Worm (Caenorhabditis elegans) whole organism, L1 larva: Measurements from ENCODE around the gene F41C3.1.
A peak's percentile ranks its signal among the peaks of the same experiment; 100 is the strongest.

Experiments
- C04F5.9 ChIP-seq: sonication (generic microtip); optimal IDR thresholded peaks from 2 replicates; lab custom pipeline; 2016; ENCODE audit warnings: missing genetic modification characterization, missing compliant biosample characterization
- C16A3.4 ChIP-seq: fragments of 150-350 bp; optimal IDR thresholded peaks from 2 replicates; lab custom pipeline; 2014; ENCODE audit warnings: missing biosample characterization, missing genetic modification characterization
- C34B4.2 ChIP-seq: sonication (generic microtip); optimal IDR thresholded peaks from 2 replicates; lab custom pipeline; 2017; ENCODE audit warnings: mild to moderate bottlenecking, missing genetic modification characterization, missing compliant biosample characterization
- F16B12.6 ChIP-seq: fragments of 150-350 bp; optimal IDR thresholded peaks from 2 replicates; lab custom pipeline; 2014; ENCODE audit warnings: missing biosample characterization, missing genetic modification characterization
- aha-1 ChIP-seq: fragments of 150-350 bp; optimal IDR thresholded peaks from 2 replicates; lab custom pipeline; 2014; ENCODE audit warnings: missing biosample characterization, missing genetic modification characterization
- blmp-1 ChIP-seq: fragments of 150-350 bp; optimal IDR thresholded peaks from 2 replicates; lab custom pipeline; 2014; ENCODE audit warnings: missing biosample characterization, missing genetic modification characterization
- ceh-63 ChIP-seq: fragments of 200-800 bp; sonication (Bioruptor generic); optimal IDR thresholded peaks from 2 replicates; lab custom pipeline; 2018; ENCODE audit warnings: mild to moderate bottlenecking, missing genetic modification characterization, missing compliant biosample characterization
- ceh-88 ChIP-seq: fragments of 200-800 bp; sonication (Bioruptor generic); IDR thresholded peaks from 2 replicates; pipeline ENCODE4 v1.3.6; 2022; ENCODE audit warnings: missing genetic modification characterization, missing compliant biosample characterization
- dsc-1 ChIP-seq: sonication (generic microtip); optimal IDR thresholded peaks from 2 replicates; lab custom pipeline; 2016; ENCODE audit warnings: mild to moderate bottlenecking, missing genetic modification characterization, missing compliant biosample characterization
- efl-3 ChIP-seq: fragments of 200-800 bp; sonication (Bioruptor generic); optimal IDR thresholded peaks from 2 replicates; lab custom pipeline; 2018; ENCODE audit warnings: mild to moderate bottlenecking, missing genetic modification characterization, missing compliant biosample characterization
- egl-27 ChIP-seq, 2 experiments: fragments of 150-350 bp in 1 of 2; sonication (generic microtip); optimal IDR thresholded peaks; 3 replicates each; lab custom pipeline; 2017 to 2018; ENCODE audit warnings: missing biosample characterization in 2 of 2, missing genetic modification characterization in 2 of 2, missing genetic modification reagents in 2 of 2
- elt-2 ChIP-seq: sonication (generic microtip); optimal IDR thresholded peaks from 2 replicates; lab custom pipeline; 2016; ENCODE audit warnings: missing genetic modification characterization, mild to moderate bottlenecking, inconsistent platforms, missing compliant biosample characterization, missing genetic modification reagents
- elt-3 ChIP-seq, 6 experiments: fragments of 150-350 bp in 1 of 6; sonication (generic microtip); optimal IDR thresholded peaks; 2 replicates each; lab custom pipeline; 2017 to 2018; ENCODE audit warnings: missing biosample characterization in 6 of 6, missing genetic modification characterization in 6 of 6, inconsistent platforms in 1 of 6
- hlh-17 ChIP-seq: fragments of 200-800 bp; sonication (Bioruptor generic); optimal IDR thresholded peaks from 2 replicates; lab custom pipeline; 2018; ENCODE audit warnings: missing genetic modification characterization, mild to moderate bottlenecking, missing compliant biosample characterization, moderate library complexity, borderline replicate concordance
- hlh-4 ChIP-seq: sonication (generic microtip); optimal IDR thresholded peaks from 2 replicates; lab custom pipeline; 2016; ENCODE audit warnings: mild to moderate bottlenecking, missing genetic modification characterization, missing compliant biosample characterization
- hpl-2 ChIP-seq: fragments of 150-350 bp; optimal IDR thresholded peaks from 2 replicates; lab custom pipeline; 2014; ENCODE audit warnings: missing biosample characterization, missing genetic modification reagents, missing genetic modification characterization
- irx-1 ChIP-seq: sonication (generic microtip); optimal IDR thresholded peaks from 2 replicates; lab custom pipeline; 2016; ENCODE audit warnings: missing genetic modification characterization, missing compliant biosample characterization
- jun-1 ChIP-seq: fragments of 150-350 bp; optimal IDR thresholded peaks from 2 replicates; lab custom pipeline; 2014; ENCODE audit warnings: missing biosample characterization, missing genetic modification reagents, missing genetic modification characterization
- lin-13 ChIP-seq: fragments of 150-350 bp; optimal IDR thresholded peaks from 2 replicates; lab custom pipeline; 2014; ENCODE audit warnings: missing biosample characterization, missing genetic modification reagents, missing genetic modification characterization
- lin-35 ChIP-seq, 2 experiments: fragments of 150-350 bp; optimal IDR thresholded peaks; 2 replicates each; lab custom pipeline; 2014; ENCODE audit warnings: missing biosample characterization in 2 of 2, missing genetic modification characterization in 2 of 2, missing genetic modification reagents in 2 of 2
- lsy-2 ChIP-seq, 2 experiments: fragments of 150-350 bp; optimal IDR thresholded peaks; 2 replicates each; lab custom pipeline; 2014; ENCODE audit warnings: missing biosample characterization in 2 of 2, missing genetic modification characterization in 2 of 2
- mdl-1 ChIP-seq, 2 experiments: fragments of 150-350 bp; optimal IDR thresholded peaks; 2 replicates each; lab custom pipeline; 2014 to 2017; ENCODE audit warnings: missing biosample characterization in 2 of 2, missing genetic modification characterization in 2 of 2, inconsistent platforms in 1 of 2
- mef-2 ChIP-seq: fragments of 150-350 bp; optimal IDR thresholded peaks from 2 replicates; lab custom pipeline; 2014; ENCODE audit warnings: missing biosample characterization, missing genetic modification characterization
- mep-1 ChIP-seq: fragments of 150-350 bp; optimal IDR thresholded peaks from 2 replicates; lab custom pipeline; 2014; ENCODE audit warnings: missing biosample characterization, missing genetic modification characterization
- nhr-12 ChIP-seq: sonication (generic microtip); optimal IDR thresholded peaks from 2 replicates; lab custom pipeline; 2017; ENCODE audit warnings: missing biosample characterization, missing genetic modification characterization
- nhr-19 ChIP-seq: fragments of 200-800 bp; sonication (Bioruptor generic); conservative IDR thresholded peaks from 2 replicates; pipeline ENCODE4 v1.3.6; 2022; ENCODE audit warnings: missing genetic modification characterization, missing compliant biosample characterization
- nhr-237 ChIP-seq: fragments of 150-350 bp; optimal IDR thresholded peaks from 2 replicates; lab custom pipeline; 2014; ENCODE audit warnings: missing biosample characterization, missing genetic modification characterization
- nhr-28 ChIP-seq: fragments of 150-350 bp; optimal IDR thresholded peaks from 2 replicates; lab custom pipeline; 2014; ENCODE audit warnings: missing biosample characterization, missing genetic modification characterization
- nhr-71 ChIP-seq: sonication (generic microtip); optimal IDR thresholded peaks from 2 replicates; lab custom pipeline; 2016; ENCODE audit warnings: mild to moderate bottlenecking, missing genetic modification characterization, moderate library complexity, missing compliant biosample characterization
- nhr-76 ChIP-seq: sonication (generic microtip); optimal IDR thresholded peaks from 2 replicates; lab custom pipeline; 2017; ENCODE audit warnings: missing biosample characterization, missing genetic modification characterization
- nhr-77 ChIP-seq: fragments of 150-350 bp; optimal IDR thresholded peaks from 2 replicates; lab custom pipeline; 2014; ENCODE audit warnings: missing biosample characterization, missing genetic modification characterization
- nhr-84 ChIP-seq: sonication (generic microtip); optimal IDR thresholded peaks from 2 replicates; lab custom pipeline; 2017; ENCODE audit warnings: missing biosample characterization, missing genetic modification characterization
- nhr-85 ChIP-seq: sonication (generic microtip); peaks from one replicate; lab custom pipeline; 2016; ENCODE audit warnings: missing genetic modification characterization, inconsistent platforms, missing compliant biosample characterization
- pag-3 ChIP-seq: sonication (generic microtip); optimal IDR thresholded peaks from 2 replicates; lab custom pipeline; 2017; ENCODE audit warnings: missing genetic modification characterization, mild to moderate bottlenecking, missing compliant biosample characterization, antibody characterized with exemption, borderline replicate concordance; ENCODE audit not compliant: insufficient read depth
- pax-3 ChIP-seq: fragments of 200-800 bp; sonication (Bioruptor generic); optimal IDR thresholded peaks from 2 replicates; lab custom pipeline; 2018; ENCODE audit warnings: mild to moderate bottlenecking, missing genetic modification characterization, moderate library complexity, missing compliant biosample characterization
- skn-1 ChIP-seq: fragments of 150-350 bp; optimal IDR thresholded peaks from 2 replicates; lab custom pipeline; 2014; ENCODE audit warnings: missing biosample characterization, missing genetic modification characterization
- sptf-1 ChIP-seq: fragments of 150-350 bp; optimal IDR thresholded peaks from 2 replicates; lab custom pipeline; 2014; ENCODE audit warnings: missing biosample characterization, missing genetic modification characterization
- tbx-2 ChIP-seq: sonication (generic microtip); optimal IDR thresholded peaks from 2 replicates; lab custom pipeline; 2016; ENCODE audit warnings: missing genetic modification characterization, missing compliant biosample characterization
- tlp-1 ChIP-seq: fragments of 150-350 bp; optimal IDR thresholded peaks from 2 replicates; lab custom pipeline; 2014; ENCODE audit warnings: missing biosample characterization, missing genetic modification characterization
- unc-130 ChIP-seq: fragments of 150-350 bp; optimal IDR thresholded peaks from 2 replicates; lab custom pipeline; 2017; ENCODE audit warnings: missing biosample characterization, missing genetic modification characterization, inconsistent platforms
- unc-30 ChIP-seq: sonication (generic microtip); optimal IDR thresholded peaks from 2 replicates; lab custom pipeline; 2017; ENCODE audit warnings: missing biosample characterization, missing genetic modification characterization
- xbp-1 ChIP-seq: sonication (generic microtip); optimal IDR thresholded peaks from 2 replicates; lab custom pipeline; 2016; ENCODE audit warnings: missing genetic modification characterization, missing compliant biosample characterization
- ztf-11 ChIP-seq, 2 experiments: sonication (generic microtip); optimal IDR thresholded peaks; 2 replicates each; lab custom pipeline; 2016 to 2017; ENCODE audit warnings: missing genetic modification characterization in 2 of 2, missing biosample characterization in 1 of 2, missing compliant biosample characterization in 1 of 2

F41C3.1 gene

ce11 chrII:4728687-4729086, 23.4 kb upstream of the F41C3.1 start (continued):
- TF ChIP-seq elt-3 (tag; optimal IDR thresholded peaks at IDR 0.05; lab: Kevin White, UChicago), result peak in 4 of 6 experiments; percentile 4 to 71 (median 39)
- no peak for TF ChIP-seq nhr-19 (GFP tag; lab: Robert Waterston, UW)
- no peak for TF ChIP-seq nhr-237 (tag; lab: Kevin White, UChicago)
- TF ChIP-seq ceh-88 (GFP tag; lab: Robert Waterston, UW), result no peak
- peak; percentile 97 for TF ChIP-seq elt-2 (tag; lab: Kevin White, UChicago)
- no peak for TF ChIP-seq lin-13 (GFP tag; lab: Kevin White, UChicago)
- peak in 1 of 2 experiments; percentile 38 for TF ChIP-seq lsy-2 (tag; optimal IDR thresholded peaks at IDR 0.05; lab: Kevin White, UChicago)
- no peak for TF ChIP-seq hpl-2 (GFP tag; lab: Kevin White, UChicago)
- peak; percentile 12 for TF ChIP-seq blmp-1 (tag; lab: Kevin White, UChicago)
- no peak for TF ChIP-seq hlh-4 (tag; lab: Kevin White, UChicago)
- TF ChIP-seq C04F5.9 (tag; lab: Kevin White, UChicago), result no peak
- TF ChIP-seq xbp-1 (tag; lab: Kevin White, UChicago), result no peak
- TF ChIP-seq ceh-63 (GFP tag; lab: Kevin White, UChicago), result no peak
- TF ChIP-seq F16B12.6 (tag; lab: Kevin White, UChicago), result no peak
- TF ChIP-seq mdl-1 (tag; optimal IDR thresholded peaks at IDR 0.05; lab: Kevin White, UChicago), result no peak
- no peak for TF ChIP-seq dsc-1
- no peak for TF ChIP-seq pax-3
- TF ChIP-seq aha-1 (tag; lab: Kevin White, UChicago), result no peak
- no peak for TF ChIP-seq efl-3 (GFP tag; lab: Kevin White, UChicago)
- TF ChIP-seq sptf-1, result no peak
- no peak for TF ChIP-seq nhr-28
- peak in 1 of 2 experiments; percentile 51 for TF ChIP-seq lin-35 (GFP tag; optimal IDR thresholded peaks at IDR 0.05; lab: Kevin White, UChicago)
- no peak for TF ChIP-seq tlp-1 (tag; lab: Kevin White, UChicago)
- TF ChIP-seq C34B4.2, result no peak
- no peak for TF ChIP-seq nhr-85 (tag; lab: Kevin White, UChicago)
- TF ChIP-seq irx-1 (tag; lab: Kevin White, UChicago), result no peak
- TF ChIP-seq mep-1 (tag; lab: Kevin White, UChicago), result peak; percentile 3
- TF ChIP-seq mef-2 (tag; lab: Kevin White, UChicago), result no peak
- peak; percentile 55 for TF ChIP-seq nhr-71 (tag; lab: Kevin White, UChicago)
- no peak for TF ChIP-seq jun-1 (tag; lab: Kevin White, UChicago)
- TF ChIP-seq C16A3.4 (tag; lab: Kevin White, UChicago), result no peak
- no peak for TF ChIP-seq hlh-17
- no peak for TF ChIP-seq ztf-11 (tag; optimal IDR thresholded peaks at IDR 0.05; lab: Kevin White, UChicago)
- no peak for TF ChIP-seq nhr-12 (tag; lab: Kevin White, UChicago)

- TF ChIP-seq efl-3 (GFP tag; lab: Kevin White, UChicago) (no peak), nhr-76 (no peak), aha-1 (tag; lab: Kevin White, UChicago) (no peak), egl-27 (tag; optimal IDR thresholded peaks at IDR 0.05; lab: Kevin White, UChicago) (no peak), skn-1 (no peak), C34B4.2 (no peak), pag-3 (no peak), nhr-77 (tag; lab: Kevin White, UChicago) (no peak), unc-130 (tag; lab: Kevin White, UChicago) (no peak), nhr-19 (GFP tag; lab: Robert Waterston, UW) (no peak), unc-30 (tag; lab: Kevin White, UChicago) (no peak), jun-1 (tag; lab: Kevin White, UChicago) (no peak), nhr-84 (tag; lab: Kevin White, UChicago) (no peak), elt-3 (tag; optimal IDR thresholded peaks at IDR 0.05; lab: Kevin White, UChicago) (no peak), tbx-2 (tag; lab: Kevin White, UChicago) (no peak), nhr-237 (tag; lab: Kevin White, UChicago) (no peak)
These were observed 22.4 kb upstream of the F41C3.1 start, which contains the start of gene F41C3.7 for ce11 chrII:4729733-4730132. TSS of gene F41C3.7 (plus strand) at chrII:4730033.
